Fruit fly (Drosophila melanogaster): Measurements from ENCODE around the gene CG5149.

dm6 chr2L:7430313-7430712 is 42.3 kb upstream of the CG5149 start:
- TF ChIP-seq CTCF (optimal IDR thresholded peaks at IDR 0.05), result no peak
- TF ChIP-seq CG8478 (optimal IDR thresholded peaks at IDR 0.05), result no peak

All from S2 (cell line).